Worm (Caenorhabditis elegans) whole organism, L1 larva: Measurements from ENCODE around the gene Y113G7A.12.
A peak's percentile ranks its signal among the peaks of the same experiment; 100 is the strongest.

Experiments
- C04F5.9 ChIP-seq: sonication (generic microtip); optimal IDR thresholded peaks from 2 replicates; lab custom pipeline; 2016; ENCODE audit warnings: missing genetic modification characterization, missing compliant biosample characterization
- aly-2 ChIP-seq: fragments of 150-350 bp; optimal IDR thresholded peaks from 2 replicates; lab custom pipeline; 2014; ENCODE audit warnings: missing biosample characterization, missing genetic modification characterization
- ceh-8 ChIP-seq: fragments of 200-800 bp; sonication (Bioruptor generic); optimal IDR thresholded peaks from 2 replicates; lab custom pipeline; 2018; ENCODE audit warnings: mild to moderate bottlenecking, missing genetic modification characterization, moderate library complexity, missing compliant biosample characterization
- ceh-88 ChIP-seq: fragments of 200-800 bp; sonication (Bioruptor generic); IDR thresholded peaks from 2 replicates; pipeline ENCODE4 v1.3.6; 2022; ENCODE audit warnings: missing genetic modification characterization, missing compliant biosample characterization
- ces-1 ChIP-seq: fragments of 150-350 bp; optimal IDR thresholded peaks from 2 replicates; lab custom pipeline; 2014; ENCODE audit warnings: missing biosample characterization, missing genetic modification reagents, missing genetic modification characterization
- dpl-1 ChIP-seq, 3 experiments: fragments of 150-350 bp in 2 of 3; sonication (generic microtip) in 1 of 3; optimal IDR thresholded peaks; 2 replicates each; lab custom pipeline; 2014 to 2017; ENCODE audit warnings: missing biosample characterization in 3 of 3, missing genetic modification characterization in 3 of 3, missing genetic modification reagents in 3 of 3
- dsc-1 ChIP-seq: sonication (generic microtip); optimal IDR thresholded peaks from 2 replicates; lab custom pipeline; 2016; ENCODE audit warnings: mild to moderate bottlenecking, missing genetic modification characterization, missing compliant biosample characterization
- efl-1 ChIP-seq, 4 experiments: fragments of 150-350 bp; optimal IDR thresholded peaks in 3 of 4; peaks in 1 of 4; 1 replicate in 1 of 4; 2 replicates in 3 of 4; lab custom pipeline; 2014; ENCODE audit warnings: missing biosample characterization in 2 of 4, missing genetic modification characterization in 2 of 4, missing genetic modification reagents in 2 of 4
- efl-3 ChIP-seq: fragments of 200-800 bp; sonication (Bioruptor generic); optimal IDR thresholded peaks from 2 replicates; lab custom pipeline; 2018; ENCODE audit warnings: mild to moderate bottlenecking, missing genetic modification characterization, missing compliant biosample characterization
- ets-5 ChIP-seq: fragments of 200-800 bp; sonication (Bioruptor generic); IDR thresholded peaks from 2 replicates; pipeline ENCODE4 v1.3.6; 2022; ENCODE audit warnings: missing genetic modification characterization, missing compliant biosample characterization
- fkh-10 ChIP-seq: sonication (generic microtip); optimal IDR thresholded peaks from 2 replicates; lab custom pipeline; 2017; ENCODE audit warnings: missing biosample characterization, missing genetic modification reagents, missing genetic modification characterization
- fkh-4 ChIP-seq: sonication (generic microtip); optimal IDR thresholded peaks from 2 replicates; lab custom pipeline; 2016; ENCODE audit warnings: missing compliant biosample characterization, missing genetic modification characterization, borderline replicate concordance
- fkh-8 ChIP-seq: sonication (generic microtip); optimal IDR thresholded peaks from 2 replicates; lab custom pipeline; 2016; ENCODE audit warnings: mild to moderate bottlenecking, missing genetic modification characterization, missing compliant biosample characterization
- hlh-4 ChIP-seq: sonication (generic microtip); optimal IDR thresholded peaks from 2 replicates; lab custom pipeline; 2016; ENCODE audit warnings: mild to moderate bottlenecking, missing genetic modification characterization, missing compliant biosample characterization
- irx-1 ChIP-seq: sonication (generic microtip); optimal IDR thresholded peaks from 2 replicates; lab custom pipeline; 2016; ENCODE audit warnings: missing genetic modification characterization, missing compliant biosample characterization
- isw-1 ChIP-seq: fragments of 200-800 bp; sonication (Bioruptor generic); IDR thresholded peaks from 2 replicates; pipeline ENCODE4 v1.3.6; 2022; ENCODE audit warnings: missing genetic modification characterization, missing compliant biosample characterization
- lir-3 ChIP-seq: sonication (generic microtip); optimal IDR thresholded peaks from 2 replicates; lab custom pipeline; 2016; ENCODE audit warnings: mild to moderate bottlenecking, missing genetic modification characterization, moderate library complexity, missing compliant biosample characterization; ENCODE audit not compliant: poor library complexity
- lsy-2 ChIP-seq, 2 experiments: fragments of 150-350 bp; optimal IDR thresholded peaks; 2 replicates each; lab custom pipeline; 2014; ENCODE audit warnings: missing biosample characterization in 2 of 2, missing genetic modification characterization in 2 of 2
- mdl-1 ChIP-seq, 2 experiments: fragments of 150-350 bp; optimal IDR thresholded peaks; 2 replicates each; lab custom pipeline; 2014 to 2017; ENCODE audit warnings: missing biosample characterization in 2 of 2, missing genetic modification characterization in 2 of 2, inconsistent platforms in 1 of 2
- mep-1 ChIP-seq: fragments of 150-350 bp; optimal IDR thresholded peaks from 2 replicates; lab custom pipeline; 2014; ENCODE audit warnings: missing biosample characterization, missing genetic modification characterization
- nhr-11 ChIP-seq: fragments of 150-350 bp; optimal IDR thresholded peaks from 2 replicates; lab custom pipeline; 2014; ENCODE audit warnings: missing biosample characterization, missing genetic modification characterization
- nhr-19 ChIP-seq: fragments of 200-800 bp; sonication (Bioruptor generic); conservative IDR thresholded peaks from 2 replicates; pipeline ENCODE4 v1.3.6; 2022; ENCODE audit warnings: missing genetic modification characterization, missing compliant biosample characterization
- nhr-20 ChIP-seq: sonication (generic microtip); optimal IDR thresholded peaks from 2 replicates; lab custom pipeline; 2016; ENCODE audit warnings: mild to moderate bottlenecking, missing genetic modification characterization, missing compliant biosample characterization
- nhr-28 ChIP-seq: fragments of 150-350 bp; optimal IDR thresholded peaks from 2 replicates; lab custom pipeline; 2014; ENCODE audit warnings: missing biosample characterization, missing genetic modification characterization
- nhr-76 ChIP-seq: sonication (generic microtip); optimal IDR thresholded peaks from 2 replicates; lab custom pipeline; 2017; ENCODE audit warnings: missing biosample characterization, missing genetic modification characterization
- nhr-77 ChIP-seq: fragments of 150-350 bp; optimal IDR thresholded peaks from 2 replicates; lab custom pipeline; 2014; ENCODE audit warnings: missing biosample characterization, missing genetic modification characterization
- nhr-84 ChIP-seq: sonication (generic microtip); optimal IDR thresholded peaks from 2 replicates; lab custom pipeline; 2017; ENCODE audit warnings: missing biosample characterization, missing genetic modification characterization
- nhr-90 ChIP-seq: sonication (generic microtip); optimal IDR thresholded peaks from 2 replicates; lab custom pipeline; 2016; ENCODE audit warnings: mild to moderate bottlenecking, missing genetic modification characterization, missing compliant biosample characterization; ENCODE audit not compliant: poor library complexity
- pqm-1 ChIP-seq: sonication (generic microtip); optimal IDR thresholded peaks from 3 replicates; lab custom pipeline; 2017; ENCODE audit warnings: missing biosample characterization, missing genetic modification characterization
- rnt-1 ChIP-seq: sonication (generic microtip); optimal IDR thresholded peaks from 2 replicates; lab custom pipeline; 2016; ENCODE audit warnings: mild to moderate bottlenecking, missing genetic modification characterization, moderate library complexity, missing compliant biosample characterization
- skn-1 ChIP-seq: fragments of 150-350 bp; optimal IDR thresholded peaks from 2 replicates; lab custom pipeline; 2014; ENCODE audit warnings: missing biosample characterization, missing genetic modification characterization
- snu-23 ChIP-seq: sonication (generic microtip); optimal IDR thresholded peaks from 2 replicates; lab custom pipeline; 2016; ENCODE audit warnings: missing genetic modification characterization, missing compliant biosample characterization
- swsn-7 ChIP-seq: sonication (generic microtip); optimal IDR thresholded peaks from 2 replicates; lab custom pipeline; 2016; ENCODE audit warnings: missing genetic modification characterization, missing compliant biosample characterization
- unc-62 ChIP-seq: fragments of 150-350 bp; optimal IDR thresholded peaks from 2 replicates; lab custom pipeline; 2014; ENCODE audit warnings: missing biosample characterization, missing genetic modification reagents, missing genetic modification characterization
- vab-15 ChIP-seq: sonication (generic microtip); optimal IDR thresholded peaks from 2 replicates; lab custom pipeline; 2017; ENCODE audit warnings: missing genotype, mild to moderate bottlenecking, missing genetic modification characterization, missing compliant biosample characterization
- zag-1 ChIP-seq: fragments of 150-350 bp; optimal IDR thresholded peaks from 2 replicates; lab custom pipeline; 2014; ENCODE audit warnings: missing biosample characterization, missing genetic modification characterization
- ztf-11 ChIP-seq, 2 experiments: sonication (generic microtip); optimal IDR thresholded peaks; 2 replicates each; lab custom pipeline; 2016 to 2017; ENCODE audit warnings: missing genetic modification characterization in 2 of 2, missing biosample characterization in 1 of 2, missing compliant biosample characterization in 1 of 2

Gene Y113G7A.12

ce11 chrV:20105210-20105793 lies 37.1 kb upstream of the Y113G7A.12 start:
- TF ChIP-seq nhr-11 (tag; lab: Kevin White, UChicago) (no peak), fkh-10 (GFP tag; lab: Kevin White, UChicago) (no peak), ces-1 (no peak), nhr-28 (tag; lab: Kevin White, UChicago) (no peak), dpl-1 (GFP tag; optimal IDR thresholded peaks at IDR 0.05; lab: Kevin White, UChicago) (no peak), dsc-1 (no peak), swsn-7 (tag; lab: Kevin White, UChicago) (no peak), ztf-11 (tag; optimal IDR thresholded peaks at IDR 0.05; lab: Kevin White, UChicago) (no peak), ets-5 (no peak), fkh-4 (no peak), efl-3 (GFP tag; lab: Kevin White, UChicago) (no peak), nhr-19 (GFP tag; lab: Robert Waterston, UW) (no peak), nhr-20 (no peak), isw-1 (GFP tag; lab: Robert Waterston, UW) (no peak), irx-1 (tag; lab: Kevin White, UChicago) (no peak), ceh-88 (GFP tag; lab: Robert Waterston, UW) (no peak)

- TF ChIP-seq mdl-1 (tag; optimal IDR thresholded peaks at IDR 0.05; lab: Kevin White, UChicago) (no peak), nhr-90 (no peak), ceh-88 (GFP tag; lab: Robert Waterston, UW) (no peak), snu-23 (no peak), C04F5.9 (tag; lab: Kevin White, UChicago) (no peak), fkh-8 (tag; lab: Kevin White, UChicago) (no peak), skn-1 (tag; lab: Kevin White, UChicago) (no peak), vab-15 (no peak), hlh-4 (tag; lab: Kevin White, UChicago) (no peak), ceh-8 (GFP tag; lab: Kevin White, UChicago) (no peak), nhr-76 (no peak), swsn-7 (tag; lab: Kevin White, UChicago) (no peak), zag-1 (tag; lab: Kevin White, UChicago) (no peak)
Observed at ce11 chrV:20119770-20120169, 22.6 kb upstream of the Y113G7A.12 start.

DNA sequence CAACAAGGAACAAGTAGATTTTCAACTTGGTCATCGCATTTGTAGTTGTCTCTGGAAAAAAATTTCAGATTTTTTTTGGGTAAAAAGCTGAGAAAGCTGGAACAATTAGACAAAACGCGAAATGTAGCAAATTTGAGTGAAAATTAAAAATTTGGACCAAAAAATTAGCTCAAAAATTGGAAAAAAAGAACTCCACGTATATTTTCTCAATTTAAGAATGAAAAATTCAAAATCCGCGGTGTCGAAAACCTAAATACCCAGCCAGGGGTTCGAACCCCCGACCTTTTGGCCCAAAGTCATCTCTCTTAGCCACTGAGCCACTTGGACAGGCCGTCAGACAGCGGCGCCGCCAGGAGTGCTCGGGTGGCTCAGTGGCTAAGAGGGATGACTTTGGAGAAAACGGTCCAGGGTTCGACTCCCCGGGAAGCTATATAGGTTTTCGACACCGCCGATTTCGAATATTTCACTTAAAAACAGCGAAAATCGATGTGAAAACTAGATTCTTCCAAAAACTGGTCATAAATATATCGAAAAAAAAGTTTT lies 21.7 kb upstream of the Y113G7A.12 start, which contains the start of gene ncx-1:
Gene ncx-1 (minus strand): TSS at position 51 of the 543 bp plus-strand sequence.
- TF ChIP-seq efl-1 (optimal IDR thresholded peaks at IDR 0.05; lab: Kevin White, UChicago) (no peak), efl-1 (GFP tag; optimal IDR thresholded peaks at IDR 0.05 in 1 of 2; lab: Kevin White, UChicago) (peak in 1 of 2 experiments; percentile 43), lsy-2 (tag; optimal IDR thresholded peaks at IDR 0.05; lab: Kevin White, UChicago) (no peak)

DNA sequence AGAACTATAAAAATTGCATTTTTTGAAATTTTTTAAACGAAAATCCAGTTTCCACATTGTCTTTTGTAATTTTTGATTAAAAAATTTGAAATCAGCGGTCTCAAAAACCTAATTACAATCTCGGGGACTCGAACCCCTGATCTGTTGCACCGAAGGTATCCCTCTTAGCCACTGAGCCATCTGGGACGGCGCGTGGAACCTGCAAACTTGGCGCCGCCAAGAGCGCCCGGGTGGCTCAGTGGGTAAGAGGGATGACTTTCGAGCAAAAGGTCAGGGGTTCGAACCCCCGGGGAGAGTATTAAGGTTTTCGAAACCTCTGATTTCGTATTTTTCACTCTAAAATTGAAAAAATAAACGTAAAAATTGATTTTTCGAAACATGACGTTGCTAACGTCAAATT lies 19.4 kb upstream of the Y113G7A.12 start:
- TF ChIP-seq mep-1 (tag; lab: Kevin White, UChicago) (no peak), nhr-84 (tag; lab: Kevin White, UChicago) (no peak), vab-15 (no peak), efl-3 (GFP tag; lab: Kevin White, UChicago) (no peak), ceh-88 (GFP tag; lab: Robert Waterston, UW) (no peak), fkh-8 (tag; lab: Kevin White, UChicago) (no peak), nhr-77 (tag; lab: Kevin White, UChicago) (no peak), unc-62 (GFP tag; lab: Kevin White, UChicago) (no peak), snu-23 (no peak), rnt-1 (tag; lab: Kevin White, UChicago) (no peak)
- TF ChIP-seq, all 84 proteins: peak for 0

- TF ChIP-seq dsc-1 = no peak
- TF ChIP-seq ztf-11 (tag; optimal IDR thresholded peaks at IDR 0.05; lab: Kevin White, UChicago) = no peak
- no peak for TF ChIP-seq lir-3 (tag; lab: Kevin White, UChicago)
- TF ChIP-seq nhr-28 (tag; lab: Kevin White, UChicago) = no peak
- no peak for TF ChIP-seq rnt-1 (tag; lab: Kevin White, UChicago)
- TF ChIP-seq pqm-1 (tag; lab: Kevin White, UChicago) = no peak
- no peak for TF ChIP-seq aly-2
Observed at ce11 chrV:20123616-20124015, 18.8 kb upstream of the Y113G7A.12 start.
